Fruit fly (Drosophila melanogaster) whole organism, embryonic: Measurements from ENCODE around the gene Ada2a.

Experiments
- Abd-B ChIP-seq: fragments of 200-800 bp; sonication (Bioruptor generic); optimal IDR thresholded peaks from 2 replicates; lab custom pipeline; 2018; ENCODE audit warnings: missing biosample characterization, mild to moderate bottlenecking, missing genetic modification characterization, moderate library complexity
- Bgb ChIP-seq: fragments of 200-800 bp; sonication (Bioruptor generic); IDR thresholded peaks from 2 replicates; pipeline ENCODE4 v1.3.6; 2022; ENCODE audit warnings: missing biosample characterization, missing genetic modification characterization; ENCODE audit not compliant: partially characterized antibody
- CG10267 ChIP-seq: fragments of 200-800 bp; sonication (Bioruptor generic); optimal IDR thresholded peaks from 2 replicates; lab custom pipeline; 2018; ENCODE audit warnings: missing biosample characterization, mild to moderate bottlenecking, missing genetic modification characterization, moderate library complexity
- CG10565 ChIP-seq: fragments of 200-800 bp; sonication (Bioruptor generic); optimal IDR thresholded peaks from 3 replicates; lab custom pipeline; 2016; ENCODE audit warnings: missing biosample characterization, mild to moderate bottlenecking, missing genetic modification characterization
- CG11695 ChIP-seq: fragments of 200-800 bp; sonication (Bioruptor generic); IDR thresholded peaks from 3 replicates; pipeline ENCODE4 v1.3.6; 2022; ENCODE audit warnings: missing biosample characterization, missing genetic modification characterization
- CG12219 ChIP-seq: fragments of 200-800 bp; sonication (Bioruptor generic); optimal IDR thresholded peaks from 3 replicates; lab custom pipeline; 2018; ENCODE audit warnings: missing biosample characterization, mild to moderate bottlenecking, missing genetic modification characterization
- CG12659 ChIP-seq: fragments of 200-800 bp; sonication (Bioruptor generic); optimal IDR thresholded peaks from 3 replicates; lab custom pipeline; 2017; ENCODE audit warnings: mild to moderate bottlenecking, missing biosample characterization, missing genetic modification reagents, missing genetic modification characterization
- CG13296 ChIP-seq: fragments of 200-800 bp; sonication (Bioruptor generic); optimal IDR thresholded peaks from 3 replicates; lab custom pipeline; 2018; ENCODE audit warnings: missing biosample characterization, mild to moderate bottlenecking, missing genetic modification characterization
- CG16813 ChIP-seq: fragments of 200-800 bp; sonication (Bioruptor generic); IDR thresholded peaks from 3 replicates; pipeline ENCODE4 v1.3.6; 2022; ENCODE audit warnings: missing biosample characterization, missing genetic modification characterization; ENCODE audit not compliant: partially characterized antibody
- CG17328 ChIP-seq: fragments of 200-800 bp; sonication (Bioruptor generic); IDR thresholded peaks from 2 replicates; pipeline ENCODE4 v1.3.6; 2022; ENCODE audit warnings: missing biosample characterization, missing genetic modification characterization
- CG2116 ChIP-seq: fragments of 200-800 bp; sonication (Bioruptor generic); optimal IDR thresholded peaks from 3 replicates; lab custom pipeline; 2018; ENCODE audit warnings: missing biosample characterization, mild to moderate bottlenecking, missing genetic modification characterization
- CG2889 ChIP-seq: fragments of 200-800 bp; sonication (Bioruptor generic); IDR thresholded peaks from 3 replicates; pipeline ENCODE4 v1.3.6; 2022; ENCODE audit warnings: missing biosample characterization, missing genetic modification characterization
- CG30431 ChIP-seq: fragments of 200-800 bp; sonication (Bioruptor generic); optimal IDR thresholded peaks from 2 replicates; lab custom pipeline; 2017; ENCODE audit warnings: missing biosample characterization, missing genetic modification characterization
- CG31441 ChIP-seq: fragments of 200-800 bp; sonication (Bioruptor generic); IDR thresholded peaks from 2 replicates; pipeline ENCODE4 v1.3.6; 2022; ENCODE audit warnings: missing biosample characterization, missing genetic modification characterization
- CG32767 ChIP-seq: fragments of 200-800 bp; sonication (Bioruptor generic); IDR thresholded peaks from 2 replicates; pipeline ENCODE4 v1.3.6; 2022; ENCODE audit warnings: missing biosample characterization, missing genetic modification characterization
- CG34422 ChIP-seq: fragments of 200-800 bp; sonication (Bioruptor generic); IDR thresholded peaks from 3 replicates; pipeline ENCODE4 v1.3.6; 2022; ENCODE audit warnings: missing biosample characterization, missing genetic modification characterization
- CG4360 ChIP-seq: fragments of 200-800 bp; sonication (Bioruptor generic); IDR thresholded peaks from 2 replicates; pipeline ENCODE4 v1.3.6; 2022; ENCODE audit warnings: missing biosample characterization, missing genetic modification characterization
- CG7357 ChIP-seq: fragments of 200-800 bp; sonication (Bioruptor generic); IDR thresholded peaks from 3 replicates; pipeline ENCODE4 v1.3.6; 2022; ENCODE audit warnings: missing biosample characterization, missing genetic modification characterization
- CG7372 ChIP-seq: fragments of 200-800 bp; sonication (Bioruptor generic); IDR thresholded peaks from 2 replicates; pipeline ENCODE4 v1.3.6; 2022; ENCODE audit warnings: missing biosample characterization, missing genetic modification characterization
- CG8478 ChIP-seq: fragments of >200 bp; optimal IDR thresholded peaks from 2 replicates; lab custom pipeline; 2018
- CG9797 ChIP-seq: fragments of 200-800 bp; sonication (Bioruptor generic); optimal IDR thresholded peaks from 3 replicates; lab custom pipeline; 2018; ENCODE audit warnings: missing biosample characterization, mild to moderate bottlenecking, missing genetic modification characterization
- CTCF ChIP-seq: fragments of 200-800 bp; sonication (Bioruptor generic); optimal IDR thresholded peaks from 2 replicates; lab custom pipeline; 2017; ENCODE audit warnings: missing biosample characterization, mild to moderate bottlenecking, missing genetic modification characterization, moderate library complexity
- Dp ChIP-seq: fragments of 200-800 bp; sonication (Bioruptor generic); optimal IDR thresholded peaks from 2 replicates; lab custom pipeline; 2018; ENCODE audit warnings: missing biosample characterization, mild to moderate bottlenecking, missing genetic modification characterization, moderate library complexity
- HLHmδ ChIP-seq: fragments of 200-800 bp; sonication (Bioruptor generic); optimal IDR thresholded peaks from 2 replicates; lab custom pipeline; 2018; ENCODE audit warnings: missing biosample characterization, mild to moderate bottlenecking, missing genetic modification characterization, moderate library complexity
- HmgZ ChIP-seq: fragments of 200-800 bp; sonication (Bioruptor generic); optimal IDR thresholded peaks from 2 replicates; lab custom pipeline; 2018; ENCODE audit warnings: missing biosample characterization, mild to moderate bottlenecking, missing genetic modification characterization
- Hr51 ChIP-seq, 2 experiments: fragments of 200-800 bp; sonication (Bioruptor generic); optimal IDR thresholded peaks; 2 replicates in 1 of 2; 3 replicates in 1 of 2; lab custom pipeline; 2016 to 2018; ENCODE audit warnings: missing biosample characterization in 2 of 2, missing genetic modification characterization in 2 of 2, mild to moderate bottlenecking in 1 of 2, moderate library complexity in 1 of 2
- Meics ChIP-seq: fragments of 200-800 bp; sonication (Bioruptor generic); optimal IDR thresholded peaks from 2 replicates; lab custom pipeline; 2017; ENCODE audit warnings: missing biosample characterization, mild to moderate bottlenecking, missing genetic modification characterization
- NC2α ChIP-seq: fragments of 200-800 bp; sonication (Bioruptor generic); optimal IDR thresholded peaks from 2 replicates; lab custom pipeline; 2016; ENCODE audit warnings: missing biosample characterization, missing genetic modification characterization
- NfI ChIP-seq: fragments of 200-800 bp; sonication (Bioruptor generic); optimal IDR thresholded peaks from 3 replicates; lab custom pipeline; 2018; ENCODE audit warnings: missing biosample characterization, mild to moderate bottlenecking, missing genetic modification characterization, moderate library complexity
- Sry-δ ChIP-seq: fragments of 200-800 bp; sonication (Bioruptor generic); optimal IDR thresholded peaks from 2 replicates; lab custom pipeline; 2016; ENCODE audit warnings: missing biosample characterization, missing genetic modification characterization
- Ssrp ChIP-seq: fragments of 200-800 bp; sonication (Bioruptor generic); optimal IDR thresholded peaks from 2 replicates; lab custom pipeline; 2018; ENCODE audit warnings: missing biosample characterization, mild to moderate bottlenecking, missing genetic modification characterization, moderate library complexity
- YL-1 ChIP-seq: fragments of 200-800 bp; sonication (Bioruptor generic); optimal IDR thresholded peaks from 3 replicates; lab custom pipeline; 2017; ENCODE audit warnings: missing biosample characterization, mild to moderate bottlenecking, missing genetic modification characterization
- ara ChIP-seq: fragments of 200-800 bp; sonication (Bioruptor generic); IDR thresholded peaks from 2 replicates; pipeline ENCODE4 v1.3.6; 2022; ENCODE audit warnings: missing biosample characterization, missing genetic modification characterization
- ato ChIP-seq: fragments of 200-800 bp; sonication (Bioruptor generic); IDR thresholded peaks from 2 replicates; pipeline ENCODE4 v1.3.6; 2022; ENCODE audit warnings: missing biosample characterization, missing genetic modification characterization; ENCODE audit not compliant: partially characterized antibody
- bigmax ChIP-seq: fragments of 200-800 bp; sonication (Bioruptor generic); optimal IDR thresholded peaks from 2 replicates; lab custom pipeline; 2018; ENCODE audit warnings: missing biosample characterization, mild to moderate bottlenecking, missing genetic modification characterization
- cg ChIP-seq: fragments of 200-800 bp; sonication (Bioruptor generic); optimal IDR thresholded peaks from 3 replicates; lab custom pipeline; 2019; ENCODE audit warnings: missing biosample characterization, mild to moderate bottlenecking, missing genetic modification characterization, moderate library complexity
- croc ChIP-seq: fragments of 200-800 bp; sonication (Bioruptor generic); conservative IDR thresholded peaks from 3 replicates; pipeline ENCODE4 v1.3.6; 2022; ENCODE audit warnings: missing biosample characterization, missing genetic modification characterization
- dan ChIP-seq: fragments of 200-800 bp; sonication (Bioruptor generic); IDR thresholded peaks from 2 replicates; pipeline ENCODE4 v1.3.6; 2022; ENCODE audit warnings: missing biosample characterization, missing genetic modification characterization
- danr ChIP-seq: fragments of 200-800 bp; sonication (Bioruptor generic); IDR thresholded peaks from 2 replicates; pipeline ENCODE4 v1.3.6; 2022; ENCODE audit warnings: missing biosample characterization, missing genetic modification characterization
- dpn ChIP-seq, 2 experiments: fragments of 200-800 bp; sonication (Bioruptor generic); optimal IDR thresholded peaks; 3 replicates each; lab custom pipeline; 2016; ENCODE audit warnings: missing biosample characterization in 2 of 2, missing genetic modification characterization in 2 of 2
- ems ChIP-seq: fragments of 200-800 bp; sonication (Bioruptor generic); optimal IDR thresholded peaks from 3 replicates; lab custom pipeline; 2016; ENCODE audit warnings: missing biosample characterization, missing genetic modification characterization
- h ChIP-seq: fragments of >200 bp; optimal IDR thresholded peaks from 2 replicates; lab custom pipeline; 2017
- jigr1 ChIP-seq: fragments of 200-800 bp; sonication (Bioruptor generic); IDR thresholded peaks from 3 replicates; pipeline ENCODE4 v1.3.6; 2022; ENCODE audit warnings: missing biosample characterization, missing genetic modification characterization
- jumu ChIP-seq: fragments of 200-800 bp; sonication (Bioruptor generic); optimal IDR thresholded peaks from 3 replicates; lab custom pipeline; 2016; ENCODE audit warnings: missing biosample characterization, missing genetic modification characterization
- klu ChIP-seq: fragments of 200-800 bp; sonication (Bioruptor generic); IDR thresholded peaks from 2 replicates; pipeline ENCODE4 v1.3.6; 2022; ENCODE audit warnings: missing biosample characterization, missing genetic modification characterization
- nmo ChIP-seq: fragments of 200-800 bp; sonication (Bioruptor generic); optimal IDR thresholded peaks from 2 replicates; lab custom pipeline; 2018; ENCODE audit warnings: missing biosample characterization, mild to moderate bottlenecking, missing genetic modification characterization, moderate library complexity
- pum ChIP-seq: fragments of 200-800 bp; sonication (Bioruptor generic); optimal IDR thresholded peaks from 2 replicates; lab custom pipeline; 2016; ENCODE audit warnings: missing biosample characterization, missing genetic modification characterization
- ranshi ChIP-seq: fragments of 200-800 bp; sonication (Bioruptor generic); IDR thresholded peaks from 2 replicates; pipeline ENCODE4 v1.3.6; 2022; ENCODE audit warnings: missing biosample characterization, missing genetic modification characterization
- sens ChIP-seq: fragments of 200-800 bp; sonication (Bioruptor generic); peaks from one replicate; lab custom pipeline; 2016; ENCODE audit warnings: missing biosample characterization, missing genetic modification characterization
- sima ChIP-seq: fragments of 200-800 bp; sonication (Bioruptor generic); optimal IDR thresholded peaks from 2 replicates; lab custom pipeline; 2016; ENCODE audit warnings: missing biosample characterization, missing genetic modification characterization
- slp2 ChIP-seq: fragments of 200-800 bp; sonication (Bioruptor generic); optimal IDR thresholded peaks from 2 replicates; lab custom pipeline; 2016; ENCODE audit warnings: missing biosample characterization, missing genetic modification characterization
- sqz ChIP-seq: fragments of 200-800 bp; sonication (Bioruptor generic); optimal IDR thresholded peaks from 3 replicates; lab custom pipeline; 2018; ENCODE audit warnings: missing biosample characterization, mild to moderate bottlenecking, missing genetic modification characterization
- zfh2 ChIP-seq: fragments of 200-800 bp; sonication (Bioruptor generic); optimal IDR thresholded peaks from 2 replicates; lab custom pipeline; 2016; ENCODE audit warnings: missing biosample characterization, missing genetic modification characterization

Ada2a gene

dm6 chr3R:18252578-18252977 is 2.7 kb downstream of the Ada2a start, which contains the start of gene CG12320 (continued):
- no peak for TF ChIP-seq sima (GFP tag; lab: Kevin White, UChicago)
- no peak for TF ChIP-seq CG34422 (GFP tag; lab: Robert Waterston, UW)
- no peak for TF ChIP-seq bigmax (GFP tag; lab: Kevin White, UChicago)
- TF ChIP-seq CG4360 (GFP tag; lab: Robert Waterston, UW): no peak
- TF ChIP-seq klu (GFP tag; lab: Robert Waterston, UW): no peak
- peak; percentile 41 for TF ChIP-seq Sry-δ (GFP tag; lab: Kevin White, UChicago)
- TF ChIP-seq CG12659 (GFP tag; lab: Kevin White, UChicago): peak; percentile 5
- no peak for TF ChIP-seq sqz (GFP tag; lab: Kevin White, UChicago)
- no peak for TF ChIP-seq CG10565
- no peak for TF ChIP-seq cg (GFP tag; lab: Kevin White, UChicago)
- TF ChIP-seq Dp (GFP tag; lab: Kevin White, UChicago): peak; percentile 89
- no peak for TF ChIP-seq CG7357
- no peak for TF ChIP-seq pum (GFP tag; lab: Kevin White, UChicago)
- no peak for TF ChIP-seq nmo (GFP tag; lab: Kevin White, UChicago)
- no peak for TF ChIP-seq Hr51 (GFP tag; optimal IDR thresholded peaks at IDR 0.05; lab: Kevin White, UChicago)
- no peak for TF ChIP-seq ara (GFP tag; lab: Robert Waterston, UW)
- TF ChIP-seq CG16813 (GFP tag; lab: Robert Waterston, UW): 0 out of 3 replicates have a peak, but pooled peaks have one; percentile 17
- TF ChIP-seq jumu (GFP tag; lab: Kevin White, UChicago): no peak
- TF ChIP-seq jigr1: no peak
- no peak for TF ChIP-seq NfI (GFP tag; lab: Kevin White, UChicago)
- no peak for TF ChIP-seq CG2889 (GFP tag; lab: Robert Waterston, UW)
- TF ChIP-seq zfh2: no peak
- 0 out of 2 replicates have a peak, but pooled peaks have one; percentile 8 for TF ChIP-seq CG17328 (GFP tag; lab: Robert Waterston, UW)
- no peak for TF ChIP-seq CG8478 (lab: Kevin White, UChicago)
- no peak for TF ChIP-seq CG31441 (GFP tag; lab: Robert Waterston, UW)
- no peak for TF ChIP-seq Ssrp (tag; lab: Kevin White, UChicago)
- TF ChIP-seq dpn (GFP tag; optimal IDR thresholded peaks at IDR 0.05; lab: Kevin White, UChicago): no peak
- no peak for TF ChIP-seq Meics (GFP tag; lab: Kevin White, UChicago)
- peak; percentile 10 for TF ChIP-seq CTCF (GFP tag; lab: Kevin White, UChicago)
- TF ChIP-seq CG13296 (GFP tag; lab: Kevin White, UChicago): no peak
- TF ChIP-seq danr: no peak
- TF ChIP-seq NC2α (GFP tag; lab: Kevin White, UChicago): no peak
- TF ChIP-seq ems (GFP tag; lab: Kevin White, UChicago): no peak
- no peak for TF ChIP-seq CG30431 (GFP tag; lab: Kevin White, UChicago)
- no peak for TF ChIP-seq croc (GFP tag; lab: Robert Waterston, UW)
- TF ChIP-seq slp2 (GFP tag; lab: Kevin White, UChicago): no peak
- no peak for TF ChIP-seq HLHmδ
- TF ChIP-seq CG7372 (GFP tag; lab: Robert Waterston, UW): no peak
- TF ChIP-seq ranshi (GFP tag; lab: Robert Waterston, UW): no peak
- no peak for TF ChIP-seq CG11695 (GFP tag; lab: Robert Waterston, UW)
- peak; percentile 0 for TF ChIP-seq CG9797 (GFP tag; lab: Kevin White, UChicago)
- TF ChIP-seq CG32767: no peak
- TF ChIP-seq dan (GFP tag; lab: Robert Waterston, UW): no peak
- TF ChIP-seq CG10267 (tag; lab: Kevin White, UChicago): peak; percentile 15
- TF ChIP-seq HmgZ (tag; lab: Kevin White, UChicago): peak; percentile 2
- TF ChIP-seq CG12219 (GFP tag; lab: Kevin White, UChicago): no peak
- TF ChIP-seq sens: no peak
- TF ChIP-seq Abd-B (GFP tag; lab: Kevin White, UChicago): no peak
- TF ChIP-seq Bgb (GFP tag; lab: Robert Waterston, UW): no peak
- TF ChIP-seq ato (GFP tag; lab: Robert Waterston, UW): no peak
- peak; percentile 57 for TF ChIP-seq YL-1
- no peak for TF ChIP-seq h (lab: Kevin White, UChicago)
- TF ChIP-seq CG2116: peak; percentile 41
